Worm (Caenorhabditis elegans) whole organism, L1 larva: Measurements from ENCODE around the gene K02F6.7.
"Not testable (repeated sequence)": the region's sequence is repeated elsewhere in the genome, so short reads cannot be mapped to it uniquely, and the experiment has no call there.

Source experiments
- isw-1 ChIP-seq: fragments of 200-800 bp; sonication (Bioruptor generic); IDR thresholded peaks from 2 replicates; pipeline ENCODE4 v1.3.6; 2022; ENCODE audit warnings: missing genetic modification characterization, missing compliant biosample characterization
- nhr-237 ChIP-seq: fragments of 150-350 bp; optimal IDR thresholded peaks from 2 replicates; lab custom pipeline; 2014; ENCODE audit warnings: missing biosample characterization, missing genetic modification characterization

DNA sequence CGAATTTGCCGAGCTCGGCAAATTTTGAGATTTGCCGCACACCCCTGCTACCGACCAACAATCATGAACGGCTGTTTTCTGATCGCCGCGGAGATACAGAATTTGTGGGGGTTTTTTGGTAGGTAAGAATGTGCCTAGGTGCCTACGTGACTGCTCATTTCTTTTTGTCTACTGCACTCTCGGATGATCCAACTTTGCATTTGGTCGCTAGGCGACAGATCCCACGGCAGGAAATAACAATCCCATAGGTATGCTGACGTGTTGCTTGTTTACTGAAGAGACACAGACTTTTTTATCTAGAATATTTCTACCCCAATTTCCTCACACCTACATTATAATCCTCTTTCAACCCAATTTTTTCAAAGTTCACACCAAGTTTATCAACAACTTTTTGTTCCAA is 2.7 kb downstream of the K02F6.7 start, which contains the start of gene K02F6.8:
- not testable (repeated sequence) for TF ChIP-seq nhr-237 (tag; lab: Kevin White, UChicago); isw-1
